Worm (Caenorhabditis elegans): ENCODE data around the gene wht-4.

DNA sequence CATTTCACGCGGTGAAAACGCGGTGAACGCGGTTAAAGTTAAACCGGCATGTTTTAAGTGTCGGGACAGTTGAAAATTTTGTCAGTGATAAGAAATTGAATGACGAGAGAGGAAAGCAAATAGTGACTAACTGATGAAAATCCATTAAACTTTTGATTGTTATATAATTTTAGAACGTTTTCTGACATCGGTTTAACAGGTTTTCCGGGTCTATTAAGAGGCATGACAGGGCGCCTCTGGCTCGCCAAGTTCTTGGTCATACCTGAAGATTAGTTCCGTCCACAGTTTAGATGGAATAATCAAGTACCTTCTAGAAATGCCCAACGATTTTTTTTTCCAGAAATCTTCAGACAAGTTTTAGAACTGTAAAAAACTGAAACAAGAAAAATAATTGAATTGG is 44.4 kb downstream of the wht-4 start, which contains the start of gene Y46D2A.2:
- TF ChIP-seq unc-120 (tag; optimal IDR thresholded peaks at IDR 0.05; ENCODE audit: poor library complexity, severe bottlenecking) (no peak), elt-3 (tag; optimal IDR thresholded peaks at IDR 0.05) (no peak), mls-2 (tag; optimal IDR thresholded peaks at IDR 0.05) (no peak), nhr-237 (tag; optimal IDR thresholded peaks at IDR 0.05) (no peak), nhr-28 (tag; optimal IDR thresholded peaks at IDR 0.05) (no peak), ces-1 (GFP tag; optimal IDR thresholded peaks at IDR 0.05) (no peak), ztf-11 (tag; optimal IDR thresholded peaks at IDR 0.05) (no peak), lsy-2 (tag; optimal IDR thresholded peaks at IDR 0.05) (no peak), lin-13 (tag; optimal IDR thresholded peaks at IDR 0.05) (no peak), unc-62 (GFP tag; optimal IDR thresholded peaks at IDR 0.05) (no peak), tbx-8 (GFP tag; optimal IDR thresholded peaks at IDR 0.05) (no peak), pha-4 (tag; optimal IDR thresholded peaks at IDR 0.05) (no peak)
